Worm (Caenorhabditis elegans) whole organism, L4 larva: ENCODE data around the gene col-157.

Experiments used
- ceh-82 ChIP-seq: sonication (generic microtip); optimal IDR thresholded peaks from 2 replicates; lab custom pipeline; 2017; ENCODE audit warnings: missing biosample characterization, missing genetic modification characterization
- ces-1 ChIP-seq: fragments of 150-350 bp; sonication (generic microtip); optimal IDR thresholded peaks from 4 replicates; lab custom pipeline; 2014; ENCODE audit warnings: missing biosample characterization, missing genetic modification reagents, missing genetic modification characterization
- lir-3 ChIP-seq: sonication (generic microtip); optimal IDR thresholded peaks from 2 replicates; lab custom pipeline; 2016; ENCODE audit warnings: mild to moderate bottlenecking, missing genetic modification characterization, missing compliant biosample characterization
- mep-1 ChIP-seq: fragments of 150-350 bp; sonication (generic microtip); optimal IDR thresholded peaks from 3 replicates; lab custom pipeline; 2014; ENCODE audit warnings: missing biosample characterization, missing genetic modification characterization
- nhr-237 ChIP-seq: sonication (generic microtip); optimal IDR thresholded peaks from 2 replicates; lab custom pipeline; 2017; ENCODE audit warnings: missing biosample characterization, missing genetic modification characterization
- nhr-6 ChIP-seq: fragments of 150-350 bp; optimal IDR thresholded peaks from 2 replicates; lab custom pipeline; 2014; ENCODE audit warnings: missing biosample characterization, missing genetic modification characterization
- pha-4 ChIP-seq, 2 experiments: fragments of 150-350 bp in 1 of 2; fragments of 200-800 bp in 1 of 2; sonication (Bioruptor generic) in 1 of 2; IDR thresholded peaks in 1 of 2; optimal IDR thresholded peaks in 1 of 2; 2 replicates each; pipeline versions ENCODE4 v1.3.6 to Lab custom; 2014 to 2022; ENCODE audit warnings: missing genetic modification characterization in 2 of 2, missing genetic modification reagents in 2 of 2, missing biosample characterization in 1 of 2, missing compliant biosample characterization in 1 of 2
- pqm-1 ChIP-seq: sonication (generic microtip); optimal IDR thresholded peaks from 2 replicates; lab custom pipeline; 2017; ENCODE audit warnings: missing biosample characterization, missing genetic modification characterization
- unc-130 ChIP-seq: sonication (generic microtip); optimal IDR thresholded peaks from 2 replicates; lab custom pipeline; 2016; ENCODE audit warnings: missing genetic modification reagents, missing genetic modification characterization, missing compliant biosample characterization
- unc-39 ChIP-seq: sonication (generic microtip); optimal IDR thresholded peaks from 2 replicates; lab custom pipeline; 2017; ENCODE audit warnings: missing biosample characterization, missing genetic modification characterization

- TF ChIP-seq unc-130 (GFP tag; lab: Kevin White, UChicago), result no peak
- TF ChIP-seq pqm-1 (tag; lab: Kevin White, UChicago), result peak; percentile 86
- TF ChIP-seq unc-39 (tag; lab: Kevin White, UChicago), result no peak
- no peak for TF ChIP-seq pha-4 (GFP tag; IDR thresholded peaks at IDR 0.05; lab: Robert Waterston, UW)
- no peak for TF ChIP-seq pha-4 (tag; optimal IDR thresholded peaks at IDR 0.05; lab: Kevin White, UChicago)
- TF ChIP-seq ces-1 (GFP tag; lab: Kevin White, UChicago), result no peak
- TF ChIP-seq mep-1 (tag; lab: Kevin White, UChicago), result no peak
- no peak for TF ChIP-seq lir-3 (tag; lab: Kevin White, UChicago)
- no peak for TF ChIP-seq ceh-82 (tag; lab: Kevin White, UChicago)
- no peak for TF ChIP-seq nhr-237 (tag; lab: Kevin White, UChicago)
- no peak for TF ChIP-seq nhr-6 (tag; lab: Kevin White, UChicago)
Measured at ce11 chrV:11470210-11470713, 13.6 kb upstream of the col-157 start, which contains the start of gene aat-6.
